Worm (Caenorhabditis elegans) whole organism, L1 larva: ENCODE data around the gene ubc-24.

Experiments
- fos-1 ChIP-seq: fragments of 150-350 bp; optimal IDR thresholded peaks from 2 replicates; lab custom pipeline; 2014; ENCODE audit warnings: missing biosample characterization, missing genetic modification characterization
- jun-1 ChIP-seq: fragments of 150-350 bp; optimal IDR thresholded peaks from 2 replicates; lab custom pipeline; 2014; ENCODE audit warnings: missing biosample characterization, missing genetic modification reagents, missing genetic modification characterization
- nhr-85 ChIP-seq: sonication (generic microtip); peaks from one replicate; lab custom pipeline; 2016; ENCODE audit warnings: missing genetic modification characterization, inconsistent platforms, missing compliant biosample characterization
- sox-4 ChIP-seq: sonication (generic microtip); optimal IDR thresholded peaks from 2 replicates; lab custom pipeline; 2016; ENCODE audit warnings: missing genetic modification characterization, missing compliant biosample characterization
- unc-62 ChIP-seq: fragments of 150-350 bp; optimal IDR thresholded peaks from 2 replicates; lab custom pipeline; 2014; ENCODE audit warnings: missing biosample characterization, missing genetic modification reagents, missing genetic modification characterization

- TF ChIP-seq nhr-85: no peak
- TF ChIP-seq unc-62 (GFP tag; lab: Kevin White, UChicago): no peak
- no peak for TF ChIP-seq sox-4 (tag; lab: Kevin White, UChicago)
- TF ChIP-seq fos-1 (tag; lab: Kevin White, UChicago): no peak
- no peak for TF ChIP-seq jun-1 (tag; lab: Kevin White, UChicago)
Observed at ce11 chrII:8380188-8380587, 25.2 kb upstream of the ubc-24 start.
